Fruit fly (Drosophila melanogaster) whole organism, wandering third instar larva: Measurements from ENCODE around the gene Gale.
A peak's percentile ranks its signal among the peaks of the same experiment; 100 is the strongest.

ENCODE experiments used
- Abd-B ChIP-seq: fragments of >200 bp; optimal IDR thresholded peaks from 2 replicates; lab custom pipeline; 2017; ENCODE audit warnings: missing biosample characterization, missing genetic modification characterization
- CG32264 ChIP-seq: fragments of 200-800 bp; sonication (Bioruptor generic); optimal IDR thresholded peaks from 2 replicates; lab custom pipeline; 2016; ENCODE audit warnings: missing biosample characterization, missing genetic modification characterization
- CG9705 ChIP-seq: fragments of 200-800 bp; sonication (Bioruptor generic); optimal IDR thresholded peaks from 2 replicates; lab custom pipeline; 2018; ENCODE audit warnings: missing biosample characterization, mild to moderate bottlenecking, missing genetic modification characterization
- Dfd ChIP-seq: fragments of >200 bp; optimal IDR thresholded peaks from 2 replicates; lab custom pipeline; 2017; ENCODE audit warnings: missing biosample characterization, missing genetic modification characterization
- Dif ChIP-seq: fragments of 200-275, 200-300 bp; sonication (Bioruptor generic); optimal IDR thresholded peaks from 2 replicates; lab custom pipeline; 2018; ENCODE audit warnings: missing biosample characterization, missing genetic modification characterization; ENCODE audit not compliant: partially characterized antibody
- GATAd ChIP-seq: sonication (Bioruptor generic); optimal IDR thresholded peaks from 2 replicates; lab custom pipeline; 2016; ENCODE audit warnings: missing biosample characterization, missing genetic modification characterization
- HLH106 ChIP-seq: fragments of 200-800 bp; optimal IDR thresholded peaks from 3 replicates; lab custom pipeline; 2019; ENCODE audit warnings: missing biosample characterization, mild to moderate bottlenecking, missing genetic modification characterization, moderate library complexity
- Hnf4 ChIP-seq: fragments of 200-800 bp; sonication (Bioruptor generic); optimal IDR thresholded peaks from 2 replicates; lab custom pipeline; 2016; ENCODE audit warnings: missing biosample characterization, mild to moderate bottlenecking, missing genetic modification characterization
- Hr78 ChIP-seq: fragments of >200 bp; optimal IDR thresholded peaks from 2 replicates; lab custom pipeline; 2017; ENCODE audit warnings: missing biosample characterization, missing genetic modification characterization
- Hr83 ChIP-seq: fragments of 200-300 bp; sonication (Bioruptor generic); optimal IDR thresholded peaks from 2 replicates; lab custom pipeline; 2016; ENCODE audit warnings: missing biosample characterization, mild to moderate bottlenecking, missing genetic modification characterization, moderate library complexity; ENCODE audit not compliant: poor library complexity, severe bottlenecking
- Jra ChIP-seq: sonication (Bioruptor generic); optimal IDR thresholded peaks from 2 replicates; lab custom pipeline; 2016; ENCODE audit warnings: missing biosample characterization, missing genetic modification characterization
- Mio ChIP-seq: sonication (Bioruptor generic); optimal IDR thresholded peaks from 2 replicates; lab custom pipeline; 2016; ENCODE audit warnings: missing biosample characterization, missing genetic modification characterization
- Myc ChIP-seq: fragments of >200 bp; optimal IDR thresholded peaks from 2 replicates; lab custom pipeline; 2017
- N ChIP-seq: fragments of >200 bp; optimal IDR thresholded peaks from 2 replicates; lab custom pipeline; 2018; ENCODE audit warnings: missing biosample characterization, missing external identifiers, missing genetic modification characterization
- OdsH ChIP-seq: fragments of 200-800 bp; sonication (Bioruptor generic); optimal IDR thresholded peaks from 2 replicates; lab custom pipeline; 2016; ENCODE audit warnings: missing biosample characterization, mild to moderate bottlenecking, missing genetic modification characterization
- Rel ChIP-seq, 2 experiments: fragments of 200-800 bp; sonication (Bioruptor generic) in 1 of 2; optimal IDR thresholded peaks; 2 replicates in 1 of 2; 3 replicates in 1 of 2; lab custom pipeline; 2016 to 2019; ENCODE audit warnings: mild to moderate bottlenecking in 2 of 2, missing biosample characterization in 2 of 2, missing genetic modification characterization in 2 of 2, moderate library complexity in 1 of 2
- Sp1 ChIP-seq: fragments of 200-800 bp; sonication (Bioruptor generic); optimal IDR thresholded peaks from 3 replicates; lab custom pipeline; 2019; ENCODE audit warnings: missing biosample characterization, mild to moderate bottlenecking, missing genetic modification characterization, moderate library complexity
- Vsx2 ChIP-seq: fragments of 200-300, 225-300 bp; sonication (Bioruptor generic); optimal IDR thresholded peaks from 2 replicates; lab custom pipeline; 2018; ENCODE audit warnings: missing biosample characterization, missing genetic modification characterization; ENCODE audit not compliant: partially characterized antibody
- br ChIP-seq: fragments of 200-800 bp; sonication (Bioruptor generic); optimal IDR thresholded peaks from 2 replicates; lab custom pipeline; 2016; ENCODE audit warnings: missing biosample characterization, missing genetic modification characterization
- brk ChIP-seq: fragments of 200-800 bp; sonication (Bioruptor generic); optimal IDR thresholded peaks from 2 replicates; lab custom pipeline; 2016; ENCODE audit warnings: missing biosample characterization, mild to moderate bottlenecking, missing genetic modification characterization
- dl ChIP-seq, 2 experiments: fragments of 175-275, 200-275 bp in 1 of 2; fragments of 200-275 bp in 1 of 2; sonication (Bioruptor generic); optimal IDR thresholded peaks; lab custom pipeline; 2018; ENCODE audit warnings: mild to moderate bottlenecking in 2 of 2, missing biosample characterization in 2 of 2, missing genetic modification characterization in 2 of 2, moderate library complexity in 2 of 2; ENCODE audit not compliant: partially characterized antibody in 2 of 2, insufficient read depth in 1 of 2
- dmrt93B ChIP-seq: fragments of 200-800 bp; sonication (Bioruptor generic); optimal IDR thresholded peaks from 2 replicates; lab custom pipeline; 2018; ENCODE audit warnings: missing biosample characterization, mild to moderate bottlenecking, missing genetic modification characterization
- dsf ChIP-seq: sonication (Bioruptor generic); optimal IDR thresholded peaks from 2 replicates; lab custom pipeline; 2016; ENCODE audit warnings: missing biosample characterization, missing genetic modification characterization, borderline replicate concordance
- ey ChIP-seq: fragments of 200-800 bp; sonication (Bioruptor generic); optimal IDR thresholded peaks from 2 replicates; lab custom pipeline; 2016; ENCODE audit warnings: missing biosample characterization, missing genetic modification characterization
- foxo ChIP-seq, 2 experiments: fragments of 200-800 bp; sonication (Bioruptor generic); optimal IDR thresholded peaks; 2 replicates in 1 of 2; 3 replicates in 1 of 2; lab custom pipeline; 2016 to 2017; ENCODE audit warnings: missing biosample characterization in 2 of 2, missing genetic modification characterization in 2 of 2
- fru ChIP-seq: fragments of 200-800 bp; sonication (Bioruptor generic); optimal IDR thresholded peaks from 3 replicates; lab custom pipeline; 2016; ENCODE audit warnings: missing biosample characterization, mild to moderate bottlenecking, missing genetic modification characterization
- h ChIP-seq: fragments of 200-800 bp; sonication (Bioruptor generic); optimal IDR thresholded peaks from 3 replicates; lab custom pipeline; 2016; ENCODE audit warnings: missing biosample characterization, mild to moderate bottlenecking, missing genetic modification characterization
- jim ChIP-seq: fragments of 175-275, 200-325 bp; sonication (Bioruptor generic); optimal IDR thresholded peaks from 2 replicates; lab custom pipeline; 2016; ENCODE audit warnings: missing biosample characterization, mild to moderate bottlenecking, missing genetic modification characterization
- lola ChIP-seq: fragments of >200 bp; optimal IDR thresholded peaks from 2 replicates; lab custom pipeline; 2017; ENCODE audit warnings: missing biosample characterization, missing genetic modification characterization
- pan ChIP-seq: fragments of >200 bp; optimal IDR thresholded peaks from 2 replicates; lab custom pipeline; 2017
- psq ChIP-seq: fragments of 200-800 bp; sonication (Bioruptor generic); optimal IDR thresholded peaks from 3 replicates; lab custom pipeline; 2017; ENCODE audit warnings: missing biosample characterization, mild to moderate bottlenecking, missing genetic modification characterization, moderate library complexity
- sage ChIP-seq: fragments of 200-800 bp; sonication (Bioruptor generic); optimal IDR thresholded peaks from 2 replicates; lab custom pipeline; 2016; ENCODE audit warnings: missing biosample characterization, mild to moderate bottlenecking, missing genetic modification characterization
- tai ChIP-seq: sonication (Bioruptor generic); optimal IDR thresholded peaks from 2 replicates; lab custom pipeline; 2016; ENCODE audit warnings: missing biosample characterization, missing genetic modification characterization
- usp ChIP-seq: fragments of >200 bp; optimal IDR thresholded peaks from 2 replicates; lab custom pipeline; 2017; ENCODE audit warnings: missing biosample characterization, missing genetic modification characterization
- woc ChIP-seq: sonication (Bioruptor generic); optimal IDR thresholded peaks from 2 replicates; lab custom pipeline; 2016; ENCODE audit warnings: missing biosample characterization, mild to moderate bottlenecking, missing genetic modification characterization

The Gale gene

DNA sequence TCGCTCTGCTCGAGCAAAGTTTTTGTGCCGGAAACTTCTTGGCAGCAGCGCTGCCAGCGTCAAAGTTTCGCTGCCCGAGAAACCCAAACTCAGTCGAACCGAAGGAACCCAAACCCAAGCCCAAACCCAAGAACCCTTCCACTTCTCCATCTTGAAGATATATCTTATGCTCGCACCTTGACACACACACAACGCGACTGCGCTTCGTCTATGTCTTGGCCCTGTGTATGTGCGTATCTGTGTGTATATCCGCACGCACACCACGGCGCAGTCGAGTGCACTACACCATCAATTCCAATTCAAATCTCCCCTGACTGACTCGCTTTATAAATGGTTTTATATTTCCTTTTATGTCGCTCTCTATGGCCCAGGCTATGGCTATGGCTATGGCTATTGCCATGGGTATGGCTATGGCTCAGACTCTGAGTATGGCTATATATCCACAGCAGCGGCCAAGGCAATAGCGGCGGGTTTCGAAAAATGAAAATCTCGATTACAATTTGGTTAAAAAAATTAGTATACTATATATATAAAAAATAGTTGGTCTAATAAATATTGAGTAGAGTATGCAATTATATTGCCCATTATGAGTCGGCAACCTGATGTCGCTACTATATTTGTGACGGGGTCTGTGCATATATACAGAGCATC, 48.2 kb downstream of the Gale start (continued):
- TF ChIP-seq N (GFP tag; lab: Kevin White, UChicago) = no peak
- peak; percentile 78 for TF ChIP-seq sage
- TF ChIP-seq foxo (GFP tag; optimal IDR thresholded peaks at IDR 0.05; lab: Kevin White, UChicago) = peak in 1 of 2 experiments; percentile 88
- peak; percentile 16 for TF ChIP-seq Hr83 (GFP tag; lab: Kevin White, UChicago)
- peak; percentile 56 for TF ChIP-seq CG32264 (GFP tag; lab: Kevin White, UChicago)

DNA sequence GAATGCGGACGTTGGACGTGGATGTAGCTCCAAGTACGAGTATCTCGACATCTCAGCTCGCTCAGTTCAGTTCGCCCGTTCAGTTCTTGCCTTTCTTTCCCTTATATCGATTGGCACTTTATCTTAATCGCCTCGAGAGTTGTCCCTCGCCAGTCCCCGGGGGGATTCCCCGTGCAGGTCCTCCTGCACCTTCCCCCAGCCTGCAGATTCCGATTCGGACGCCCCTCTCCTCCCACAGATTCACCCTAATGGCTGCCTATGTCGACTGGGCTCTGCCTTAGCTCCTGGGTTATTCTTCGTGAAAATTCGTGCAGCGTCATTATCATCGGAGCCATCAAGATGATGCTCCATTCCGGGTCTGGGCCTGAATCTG, 48.7 kb downstream of the Gale start:
- TF ChIP-seq Rel (GFP tag; optimal IDR thresholded peaks at IDR 0.05; lab: Kevin White, UChicago) (no peak), Rel (tag; optimal IDR thresholded peaks at IDR 0.05; lab: Kevin White, UChicago) (peak; percentile 86), fru (GFP tag; lab: Kevin White, UChicago) (no peak)

DNA sequence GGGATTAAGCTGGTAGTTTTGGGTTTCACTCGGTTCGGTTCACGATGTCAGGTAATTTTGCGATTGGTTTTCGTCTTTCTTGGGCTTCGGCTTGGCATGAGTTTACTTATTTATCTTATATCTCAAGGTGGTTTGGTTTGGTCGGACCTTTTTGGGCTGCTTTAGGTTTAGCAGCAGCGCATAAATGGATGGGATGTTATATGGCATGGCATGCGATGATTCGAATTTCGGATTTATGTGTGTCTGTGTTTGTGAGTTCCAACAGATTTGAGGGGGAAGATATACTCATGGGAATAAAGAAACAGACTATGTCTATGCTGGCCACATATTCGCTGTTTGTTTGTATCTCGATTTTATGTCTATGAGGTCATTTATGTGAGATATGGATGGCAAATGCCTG, 49.4 kb downstream of the Gale start:
- TF ChIP-seq pan (lab: Kevin White, UChicago) (no peak), HLH106 (tag; lab: Kevin White, UChicago) (no peak), h (GFP tag; lab: Kevin White, UChicago) (no peak), Vsx2 (no peak), Myc (lab: Kevin White, UChicago) (no peak), dmrt93B (GFP tag; lab: Kevin White, UChicago) (no peak), Jra (GFP tag; lab: Kevin White, UChicago) (no peak), fru (GFP tag; lab: Kevin White, UChicago) (no peak), Mio (GFP tag; lab: Kevin White, UChicago) (no peak), foxo (GFP tag; optimal IDR thresholded peaks at IDR 0.05; lab: Kevin White, UChicago) (no peak), Sp1 (GFP tag; lab: Kevin White, UChicago) (no peak), psq (no peak), tai (GFP tag; lab: Kevin White, UChicago) (no peak), Hr83 (GFP tag; lab: Kevin White, UChicago) (no peak), CG32264 (GFP tag; lab: Kevin White, UChicago) (no peak), lola (GFP tag; lab: Kevin White, UChicago) (no peak), jim (GFP tag; lab: Kevin White, UChicago) (no peak), woc (GFP tag; lab: Kevin White, UChicago) (no peak), usp (GFP tag; lab: Kevin White, UChicago) (no peak)

DNA sequence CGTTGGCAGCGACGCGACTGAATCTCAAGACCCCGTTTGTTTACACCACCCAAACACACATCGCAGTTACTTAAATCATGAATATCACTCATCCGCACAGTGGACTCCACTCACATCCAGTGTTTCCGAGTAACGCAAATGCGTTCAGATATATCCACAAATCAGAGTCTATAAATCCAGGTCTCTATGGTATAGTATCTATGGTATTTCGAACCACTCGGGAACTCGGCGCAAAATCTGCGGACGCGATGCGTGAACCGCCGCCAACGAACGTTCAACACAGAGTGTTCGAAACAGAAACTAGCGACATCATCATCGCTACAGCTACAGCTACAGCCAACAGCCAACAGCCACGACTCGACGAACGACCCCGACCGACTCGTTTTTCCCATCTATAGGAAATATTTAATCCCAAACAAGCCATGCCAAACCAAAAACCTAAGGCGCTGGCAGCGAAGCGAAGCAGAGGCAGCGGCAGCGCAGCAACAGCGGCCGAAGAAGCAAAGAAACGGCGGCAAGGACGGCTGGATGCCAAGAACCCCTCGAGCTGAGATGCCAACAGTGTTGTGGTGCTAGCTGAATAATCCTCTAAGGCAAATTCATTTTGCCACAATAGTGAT, 50.5 kb downstream of the Gale start, which contains the start of gene CG13894:
TSS of gene CG13894 (minus strand) at position 397 of the 620 bp plus-strand sequence.
- no peak for TF ChIP-seq Mio (GFP tag; lab: Kevin White, UChicago)
- TF ChIP-seq foxo (GFP tag; optimal IDR thresholded peaks at IDR 0.05; lab: Kevin White, UChicago) = no peak
- TF ChIP-seq usp (GFP tag; lab: Kevin White, UChicago) = no peak
- no peak for TF ChIP-seq Abd-B (GFP tag; lab: Kevin White, UChicago)
- no peak for TF ChIP-seq Dif (GFP tag; lab: Kevin White, UChicago)
- TF ChIP-seq Vsx2 = no peak
- no peak for TF ChIP-seq Hnf4 (GFP tag; lab: Kevin White, UChicago)

DNA sequence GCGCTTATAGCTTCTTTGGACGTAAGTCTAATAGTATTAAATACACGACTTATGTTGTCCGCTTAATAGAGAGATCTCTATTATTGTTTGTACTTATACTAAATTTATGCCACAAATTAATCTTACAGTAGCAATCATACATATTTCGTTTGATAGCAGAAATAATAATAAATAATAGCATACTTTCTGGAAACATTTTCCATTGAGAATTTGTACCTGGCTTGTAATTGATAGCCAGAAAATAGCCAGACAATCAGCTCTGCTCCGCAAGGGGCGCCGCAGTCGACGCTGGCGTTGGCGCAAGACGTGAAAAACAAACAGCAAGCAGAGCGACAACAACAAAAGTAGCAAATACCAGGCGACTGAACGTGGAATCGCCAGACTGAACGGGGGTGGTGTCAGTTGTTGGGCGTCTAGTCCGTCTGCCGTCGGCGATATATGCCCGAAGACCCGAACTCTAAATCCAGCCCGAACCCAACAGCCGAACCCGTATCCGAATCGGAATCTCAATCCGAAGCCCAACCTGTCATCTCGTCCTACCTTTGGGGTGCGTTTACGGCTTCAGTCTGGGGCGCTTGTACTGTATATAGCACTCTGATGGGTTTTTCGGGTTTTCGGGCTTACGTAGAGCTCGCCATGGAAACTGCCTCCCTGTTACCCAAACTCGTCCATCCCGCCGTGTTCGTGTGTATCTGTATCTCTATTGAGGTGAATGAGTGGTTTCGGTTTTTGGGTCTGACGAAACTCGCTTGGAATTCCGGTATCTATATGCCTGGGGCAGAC, 51.2 kb downstream of the Gale start:
- TF ChIP-seq psq = peak; percentile 32
- no peak for TF ChIP-seq dl (GFP tag; optimal IDR thresholded peaks at IDR 0.05; lab: Kevin White, UChicago; ENCODE audit: insufficient read depth in 1 of 2, partially characterized antibody in 2 of 2)
- TF ChIP-seq dmrt93B (GFP tag; lab: Kevin White, UChicago) = peak; percentile 10
- TF ChIP-seq OdsH = peak; percentile 38
- no peak for TF ChIP-seq jim (GFP tag; lab: Kevin White, UChicago)
- no peak for TF ChIP-seq Dfd (GFP tag; lab: Kevin White, UChicago)
- TF ChIP-seq foxo (GFP tag; optimal IDR thresholded peaks at IDR 0.05; lab: Kevin White, UChicago) = peak in 1 of 2 experiments; percentile 59
- TF ChIP-seq Mio (GFP tag; lab: Kevin White, UChicago) = no peak
- TF ChIP-seq woc (GFP tag; lab: Kevin White, UChicago) = peak; percentile 83
- no peak for TF ChIP-seq sage
- TF ChIP-seq Hr78 = no peak
- peak; percentile 24 for TF ChIP-seq HLH106 (tag; lab: Kevin White, UChicago)
- TF ChIP-seq ey (GFP tag; lab: Kevin White, UChicago) = peak; percentile 35
- TF ChIP-seq tai (GFP tag; lab: Kevin White, UChicago) = no peak
- TF ChIP-seq Sp1 (GFP tag; lab: Kevin White, UChicago) = peak; percentile 42
- peak; percentile 47 for TF ChIP-seq br
- TF ChIP-seq h (GFP tag; lab: Kevin White, UChicago) = peak; percentile 55
- no peak for TF ChIP-seq CG9705 (GFP tag; lab: Kevin White, UChicago)
- no peak for TF ChIP-seq dsf
- TF ChIP-seq Rel (GFP tag; optimal IDR thresholded peaks at IDR 0.05; lab: Kevin White, UChicago) = no peak
- TF ChIP-seq Rel (tag; optimal IDR thresholded peaks at IDR 0.05; lab: Kevin White, UChicago) = no peak
- TF ChIP-seq pan (lab: Kevin White, UChicago) = no peak
- no peak for TF ChIP-seq usp (GFP tag; lab: Kevin White, UChicago)
- TF ChIP-seq brk = no peak
- TF ChIP-seq Myc (lab: Kevin White, UChicago) = peak; percentile 94
- peak; percentile 49 for TF ChIP-seq fru (GFP tag; lab: Kevin White, UChicago)
- TF ChIP-seq GATAd (GFP tag; lab: Kevin White, UChicago) = no peak
